Worm (Caenorhabditis elegans): ENCODE measurements around the gene F22E5.11.
"Not testable (repeated sequence)": the region's sequence is repeated elsewhere in the genome, so short reads cannot be mapped to it uniquely, and the experiment has no call there.

Gene F22E5.11

ce11 chrII:2673534-2673933, 29.1 kb upstream of the F22E5.11 start, which contains the start of the genes F22E5.20 and F22E5.1:
TSS of gene F22E5.20 (minus strand) at chrII:2673634.
TSS of gene F22E5.1 (plus strand) at chrII:2673775.
- not testable (repeated sequence) for TF ChIP-seq hmg-4 (GFP tag; optimal IDR thresholded peaks at IDR 0.05); flt-1 (GFP tag; IDR thresholded peaks at IDR 0.05); ets-7 (tag; optimal IDR thresholded peaks at IDR 0.05)

- not testable (repeated sequence) for TF ChIP-seq hmg-4 (GFP tag; optimal IDR thresholded peaks at IDR 0.05); flt-1 (GFP tag; IDR thresholded peaks at IDR 0.05); aly-1 (tag; optimal IDR thresholded peaks at IDR 0.05)
Observed at ce11 chrII:2672320-2672719, 27.9 kb upstream of the F22E5.11 start, which contains the start of gene sri-57. TSS of gene sri-57 (minus strand) at chrII:2672420.

ce11 chrII:2665606-2666005, 21.2 kb upstream of the F22E5.11 start, which contains the start of gene F22E5.22:
TSS of gene F22E5.22 (plus strand) at chrII:2665906.
- TF ChIP-seq tra-4 (tag; optimal IDR thresholded peaks at IDR 0.05) (no peak), scrt-1 (GFP tag; IDR thresholded peaks at IDR 0.05) (no peak), ama-1 (optimal IDR thresholded peaks at IDR 0.05) (no peak), ceh-13 (GFP tag; optimal IDR thresholded peaks at IDR 0.05) (no peak), hmbx-1 (tag; optimal IDR thresholded peaks at IDR 0.05) (no peak), F13C5.2 (tag; optimal IDR thresholded peaks at IDR 0.05) (no peak), ets-7 (tag; optimal IDR thresholded peaks at IDR 0.05) (no peak), aly-1 (tag; optimal IDR thresholded peaks at IDR 0.05) (no peak), ceh-36 (tag; optimal IDR thresholded peaks at IDR 0.05) (no peak), flt-1 (GFP tag; IDR thresholded peaks at IDR 0.05) (no peak), hmg-4 (GFP tag; optimal IDR thresholded peaks at IDR 0.05) (no peak), pes-1 (GFP tag; IDR thresholded peaks at IDR 0.05) (no peak), hnd-1 (tag; optimal IDR thresholded peaks at IDR 0.05) (no peak), tbx-37 (GFP tag; conservative IDR thresholded peaks at IDR 0.05) (no peak), sea-1 (GFP tag; conservative IDR thresholded peaks at IDR 0.05) (no peak), B0310.2 (tag; optimal IDR thresholded peaks at IDR 0.05) (no peak)

- not testable (repeated sequence) for TF ChIP-seq hmbx-1 (tag; optimal IDR thresholded peaks at IDR 0.05); sea-1 (GFP tag; conservative IDR thresholded peaks at IDR 0.05); scrt-1 (GFP tag; IDR thresholded peaks at IDR 0.05)
Observed at ce11 chrII:2665081-2665480, 20.7 kb upstream of the F22E5.11 start, which contains the start of gene F22E5.2. TSS of gene F22E5.2 (plus strand) at chrII:2665381.

ce11 chrII:2659364-2659763, 15.0 kb upstream of the F22E5.11 start, which contains the start of gene gcy-21:
TSS of gene gcy-21 (plus strand) at chrII:2659664.
- no peak for TF ChIP-seq flt-1 (GFP tag; IDR thresholded peaks at IDR 0.05)
- TF ChIP-seq tra-4 (tag; optimal IDR thresholded peaks at IDR 0.05), result no peak
- TF ChIP-seq B0310.2 (tag; optimal IDR thresholded peaks at IDR 0.05), result no peak
- TF ChIP-seq sea-1 (GFP tag; conservative IDR thresholded peaks at IDR 0.05), result no peak
- TF ChIP-seq hnd-1 (tag; optimal IDR thresholded peaks at IDR 0.05), result no peak
- no peak for TF ChIP-seq tbx-37 (GFP tag; conservative IDR thresholded peaks at IDR 0.05)
- no peak for TF ChIP-seq ceh-36 (tag; optimal IDR thresholded peaks at IDR 0.05)
- TF ChIP-seq hmbx-1 (tag; optimal IDR thresholded peaks at IDR 0.05), result no peak
- no peak for TF ChIP-seq ama-1 (optimal IDR thresholded peaks at IDR 0.05)
- no peak for TF ChIP-seq aly-1 (tag; optimal IDR thresholded peaks at IDR 0.05)
- no peak for TF ChIP-seq ceh-13 (GFP tag; optimal IDR thresholded peaks at IDR 0.05)
- TF ChIP-seq pes-1 (GFP tag; IDR thresholded peaks at IDR 0.05), result no peak
- TF ChIP-seq scrt-1 (GFP tag; IDR thresholded peaks at IDR 0.05), result no peak
- no peak for TF ChIP-seq hmg-4 (GFP tag; optimal IDR thresholded peaks at IDR 0.05)
- no peak for TF ChIP-seq ets-7 (tag; optimal IDR thresholded peaks at IDR 0.05)

ce11 chrII:2656606-2657005, 12.2 kb upstream of the F22E5.11 start, which contains the start of gene sri-47:
TSS of gene sri-47 (plus strand) at chrII:2656906.
- TF ChIP-seq hmg-4 (GFP tag; optimal IDR thresholded peaks at IDR 0.05) (no peak), tra-4 (tag; optimal IDR thresholded peaks at IDR 0.05) (no peak), hmbx-1 (tag; optimal IDR thresholded peaks at IDR 0.05) (no peak), sea-1 (GFP tag; conservative IDR thresholded peaks at IDR 0.05) (no peak), B0310.2 (tag; optimal IDR thresholded peaks at IDR 0.05) (no peak), F13C5.2 (tag; optimal IDR thresholded peaks at IDR 0.05) (no peak), scrt-1 (GFP tag; IDR thresholded peaks at IDR 0.05) (no peak), flt-1 (GFP tag; IDR thresholded peaks at IDR 0.05) (no peak), pes-1 (GFP tag; IDR thresholded peaks at IDR 0.05) (no peak), ceh-13 (GFP tag; optimal IDR thresholded peaks at IDR 0.05) (no peak), ets-7 (tag; optimal IDR thresholded peaks at IDR 0.05) (no peak), aly-1 (tag; optimal IDR thresholded peaks at IDR 0.05) (no peak)

ce11 chrII:2649539-2649938, 5.1 kb upstream of the F22E5.11 start, which contains the start of the genes F22E5.13 and F22E5.6:
TSS of gene F22E5.13 (minus strand) at chrII:2649639.
TSS of gene F22E5.6 (plus strand) at chrII:2649835.
- no peak for TF ChIP-seq sea-1 (GFP tag; conservative IDR thresholded peaks at IDR 0.05)
- no peak for TF ChIP-seq tbx-37 (GFP tag; conservative IDR thresholded peaks at IDR 0.05)
- no peak for TF ChIP-seq ceh-36 (tag; optimal IDR thresholded peaks at IDR 0.05)
- no peak for TF ChIP-seq scrt-1 (GFP tag; IDR thresholded peaks at IDR 0.05)
- TF ChIP-seq tra-4 (tag; optimal IDR thresholded peaks at IDR 0.05), result no peak
- TF ChIP-seq ceh-13 (GFP tag; optimal IDR thresholded peaks at IDR 0.05), result no peak

ce11 chrII:2649015-2649414, 4.6 kb upstream of the F22E5.11 start:
- TF ChIP-seq ama-1 (optimal IDR thresholded peaks at IDR 0.05) (no peak), hnd-1 (tag; optimal IDR thresholded peaks at IDR 0.05) (no peak), sea-1 (GFP tag; conservative IDR thresholded peaks at IDR 0.05) (no peak), scrt-1 (GFP tag; IDR thresholded peaks at IDR 0.05) (no peak), ceh-36 (tag; optimal IDR thresholded peaks at IDR 0.05) (no peak), F13C5.2 (tag; optimal IDR thresholded peaks at IDR 0.05) (no peak), hmg-4 (GFP tag; optimal IDR thresholded peaks at IDR 0.05) (no peak), B0310.2 (tag; optimal IDR thresholded peaks at IDR 0.05) (no peak), tbx-11 (GFP tag; IDR thresholded peaks at IDR 0.05) (no peak), ceh-13 (GFP tag; optimal IDR thresholded peaks at IDR 0.05) (no peak), aly-1 (tag; optimal IDR thresholded peaks at IDR 0.05) (no peak), tbx-37 (GFP tag; conservative IDR thresholded peaks at IDR 0.05) (no peak), pes-1 (GFP tag; IDR thresholded peaks at IDR 0.05) (no peak)
